Fruit fly (Drosophila melanogaster): ENCODE measurements around the gene esg.

dm6 chr2L:15329382-15329781 lies 4.3 kb upstream of the esg start:
- TF ChIP-seq psq (optimal IDR thresholded peaks at IDR 0.05) (no peak), h (optimal IDR thresholded peaks at IDR 0.05) (no peak), insv (optimal IDR thresholded peaks at IDR 0.05) (no peak), ttk (optimal IDR thresholded peaks at IDR 0.05) (no peak)
